Worm (Caenorhabditis elegans) whole organism, L4 larva: ENCODE data around the gene F16H6.10.

ENCODE experiments used
- F37D6.2 ChIP-seq: sonication (generic microtip); optimal IDR thresholded peaks from 2 replicates; lab custom pipeline; 2016; ENCODE audit warnings: mild to moderate bottlenecking, missing genetic modification characterization, missing compliant biosample characterization
- Y105C5A.15 ChIP-seq: fragments of 200-800 bp; sonication (Bioruptor generic); IDR thresholded peaks from 2 replicates; pipeline ENCODE4 v1.3.6; 2022; ENCODE audit warnings: missing genetic modification characterization, missing compliant biosample characterization
- Y48G9A.11 ChIP-seq: fragments of 200-800 bp; sonication (Bioruptor generic); IDR thresholded peaks from 2 replicates; pipeline ENCODE4 v1.3.6; 2022; ENCODE audit warnings: missing genetic modification reagents, missing genetic modification characterization, missing compliant biosample characterization
- Y5F2A.4 ChIP-seq: fragments of 200-800 bp; sonication (Bioruptor generic); optimal IDR thresholded peaks from 2 replicates; lab custom pipeline; 2018; ENCODE audit warnings: mild to moderate bottlenecking, missing genetic modification characterization, missing compliant biosample characterization
- ces-1 ChIP-seq: fragments of 150-350 bp; sonication (generic microtip); optimal IDR thresholded peaks from 4 replicates; lab custom pipeline; 2014; ENCODE audit warnings: missing biosample characterization, missing genetic modification reagents, missing genetic modification characterization
- daf-19 ChIP-seq: fragments of 200-800 bp; sonication (Bioruptor generic); conservative IDR thresholded peaks from 2 replicates; pipeline ENCODE4 v1.3.6; 2022; ENCODE audit warnings: missing genetic modification characterization, missing compliant biosample characterization
- egl-27 ChIP-seq: sonication (generic microtip); optimal IDR thresholded peaks from 3 replicates; lab custom pipeline; 2017; ENCODE audit warnings: missing biosample characterization, missing genetic modification reagents, missing genetic modification characterization
- fkh-10 ChIP-seq: fragments of 150-350 bp; optimal IDR thresholded peaks from 2 replicates; lab custom pipeline; 2014; ENCODE audit warnings: missing biosample characterization, missing genetic modification reagents, missing genetic modification characterization
- gei-8 ChIP-seq: fragments of 200-800 bp; sonication (Bioruptor generic); optimal IDR thresholded peaks from 2 replicates; lab custom pipeline; 2018; ENCODE audit warnings: mild to moderate bottlenecking, missing genetic modification characterization, missing compliant biosample characterization
- madf-5 ChIP-seq, 2 experiments: fragments of 200-800 bp; sonication (Bioruptor generic); IDR thresholded peaks; 2 replicates each; pipeline ENCODE4 v1.3.6; 2022; ENCODE audit warnings: missing compliant biosample characterization in 2 of 2, missing genetic modification characterization in 2 of 2
- pha-4 ChIP-seq, 2 experiments: fragments of 150-350 bp in 1 of 2; fragments of 200-800 bp in 1 of 2; sonication (Bioruptor generic) in 1 of 2; IDR thresholded peaks in 1 of 2; optimal IDR thresholded peaks in 1 of 2; 2 replicates each; pipeline versions ENCODE4 v1.3.6 to Lab custom; 2014 to 2022; ENCODE audit warnings: missing genetic modification characterization in 2 of 2, missing genetic modification reagents in 2 of 2, missing biosample characterization in 1 of 2, missing compliant biosample characterization in 1 of 2
- spr-1 ChIP-seq: sonication (generic microtip); optimal IDR thresholded peaks from 2 replicates; lab custom pipeline; 2016; ENCODE audit warnings: mild to moderate bottlenecking, missing genetic modification characterization, missing compliant biosample characterization
- zip-2 ChIP-seq: fragments of 150-350 bp; optimal IDR thresholded peaks from 2 replicates; lab custom pipeline; 2014; ENCODE audit warnings: missing biosample characterization, missing genetic modification characterization

- TF ChIP-seq ces-1 = no peak
- TF ChIP-seq spr-1 (tag; lab: Kevin White, UChicago) = no peak
- TF ChIP-seq Y105C5A.15 (GFP tag; lab: Robert Waterston, UW) = no peak
- no peak for TF ChIP-seq gei-8 (GFP tag; lab: Kevin White, UChicago)
- no peak for TF ChIP-seq pha-4 (GFP tag; IDR thresholded peaks at IDR 0.05; lab: Robert Waterston, UW)
- TF ChIP-seq pha-4 (tag; optimal IDR thresholded peaks at IDR 0.05; lab: Kevin White, UChicago) = no peak
- no peak for TF ChIP-seq daf-19 (GFP tag; lab: Robert Waterston, UW)
- no peak for TF ChIP-seq egl-27 (tag; lab: Kevin White, UChicago)
- no peak for TF ChIP-seq fkh-10 (GFP tag; lab: Kevin White, UChicago)
- no peak for TF ChIP-seq Y48G9A.11
- TF ChIP-seq Y5F2A.4 (GFP tag; lab: Kevin White, UChicago) = no peak
- no peak for TF ChIP-seq madf-5 (GFP tag; IDR thresholded peaks at IDR 0.05; lab: Robert Waterston, UW)
- TF ChIP-seq zip-2 (tag; lab: Kevin White, UChicago) = no peak
- TF ChIP-seq F37D6.2 (tag; lab: Kevin White, UChicago) = no peak
These were observed 45.6 kb downstream of the F16H6.10 start, which contains the start of gene C31G12.4 for ce11 chrV:18178659-18179058.
